Worm (Caenorhabditis elegans): Measurements from ENCODE around the gene C43F9.4.

The C43F9.4 gene

ce11 chrIV:10565282-10565681 is 23.7 kb downstream of the C43F9.4 start:
- TF ChIP-seq crh-2 (tag; optimal IDR thresholded peaks at IDR 0.05) = no peak
- TF ChIP-seq nhr-10 (tag; optimal IDR thresholded peaks at IDR 0.05) = no peak
- TF ChIP-seq lin-39 (tag; optimal IDR thresholded peaks at IDR 0.05) = no peak
- no peak for TF ChIP-seq nhr-237 (tag; optimal IDR thresholded peaks at IDR 0.05)
- no peak for TF ChIP-seq nhr-11 (tag; optimal IDR thresholded peaks at IDR 0.05)
- no peak for TF ChIP-seq lin-11 (tag; optimal IDR thresholded peaks at IDR 0.05)
- no peak for TF ChIP-seq zag-1 (tag; optimal IDR thresholded peaks at IDR 0.05)
- no peak for TF ChIP-seq nhr-23 (tag; optimal IDR thresholded peaks at IDR 0.05)
- no peak for TF ChIP-seq ztf-4 (tag; optimal IDR thresholded peaks at IDR 0.05)
- TF ChIP-seq dmd-4 (tag; optimal IDR thresholded peaks at IDR 0.05) = no peak
- no peak for TF ChIP-seq elt-1 (tag; optimal IDR thresholded peaks at IDR 0.05)

ce11 chrIV:10564613-10565012 is 24.4 kb downstream of the C43F9.4 start:
- TF ChIP-seq elt-3 (tag; optimal IDR thresholded peaks at IDR 0.05) = no peak
- TF ChIP-seq sem-4 (tag; optimal IDR thresholded peaks at IDR 0.05) = no peak
- TF ChIP-seq skn-1 (tag; optimal IDR thresholded peaks at IDR 0.05) = no peak
- no peak for TF ChIP-seq sma-3 (GFP tag; optimal IDR thresholded peaks at IDR 0.05)
- no peak for TF ChIP-seq elt-1 (tag; optimal IDR thresholded peaks at IDR 0.05)
- no peak for TF ChIP-seq nhr-11 (tag; optimal IDR thresholded peaks at IDR 0.05)
- TF ChIP-seq ama-1 (optimal IDR thresholded peaks at IDR 0.05) = no peak

- no peak for TF ChIP-seq gmeb-1 (tag; optimal IDR thresholded peaks at IDR 0.05)
- peak; percentile 5 for TF ChIP-seq unc-55 (GFP tag; optimal IDR thresholded peaks at IDR 0.05)
Observed at ce11 chrIV:10561605-10562004, 27.4 kb downstream of the C43F9.4 start, which contains the start of gene him-8. Gene him-8, plus strand, starts transcription at chrIV:10561905.

- TF ChIP-seq nhr-25 (tag; optimal IDR thresholded peaks at IDR 0.05) (no peak), nhr-237 (tag; optimal IDR thresholded peaks at IDR 0.05) (no peak), unc-55 (GFP tag; optimal IDR thresholded peaks at IDR 0.05) (no peak), ztf-1 (GFP tag; conservative IDR thresholded peaks at IDR 0.05) (no peak), zag-1 (tag; optimal IDR thresholded peaks at IDR 0.05) (no peak), fos-1 (tag; optimal IDR thresholded peaks at IDR 0.05) (no peak)
Observed at ce11 chrIV:10558415-10558814, 30.6 kb downstream of the C43F9.4 start, which contains the start of gene zim-3. Gene zim-3, plus strand, starts transcription at chrIV:10558715.

- TF ChIP-seq ceh-16 (tag; optimal IDR thresholded peaks at IDR 0.05) (no peak), nhr-6 (tag; optimal IDR thresholded peaks at IDR 0.05) (no peak), ZK546.5 (tag; optimal IDR thresholded peaks at IDR 0.05) (no peak), unc-39 (tag; optimal IDR thresholded peaks at IDR 0.05) (no peak), peb-1 (tag; optimal IDR thresholded peaks at IDR 0.05) (no peak), ama-1 (optimal IDR thresholded peaks at IDR 0.05) (no peak), alr-1 (tag; optimal IDR thresholded peaks at IDR 0.05) (no peak), aly-2 (tag; optimal IDR thresholded peaks at IDR 0.05) (no peak), sma-3 (GFP tag; optimal IDR thresholded peaks at IDR 0.05) (no peak), R02D3.7 (tag; optimal IDR thresholded peaks at IDR 0.05) (no peak), lin-39 (tag; optimal IDR thresholded peaks at IDR 0.05) (no peak), unc-62 (GFP tag; optimal IDR thresholded peaks at IDR 0.05) (no peak), mbf-1 (tag; optimal IDR thresholded peaks at IDR 0.05) (no peak), crh-2 (tag; optimal IDR thresholded peaks at IDR 0.05) (no peak), ceh-82 (tag; optimal IDR thresholded peaks at IDR 0.05) (no peak)
Observed at ce11 chrIV:10554947-10555346, 34.0 kb downstream of the C43F9.4 start, which contains the start of gene zim-2. Gene zim-2, plus strand, starts transcription at chrIV:10555247.

- TF ChIP-seq peb-1 (tag; optimal IDR thresholded peaks at IDR 0.05) (no peak), nhr-77 (tag; optimal IDR thresholded peaks at IDR 0.05) (no peak), ztf-1 (GFP tag; conservative IDR thresholded peaks at IDR 0.05) (no peak), unc-62 (GFP tag; optimal IDR thresholded peaks at IDR 0.05) (no peak), blmp-1 (tag; optimal IDR thresholded peaks at IDR 0.05; ENCODE audit: insufficient read depth) (no peak), elt-1 (tag; optimal IDR thresholded peaks at IDR 0.05) (no peak), lin-13 (GFP tag; optimal IDR thresholded peaks at IDR 0.05) (no peak), unc-55 (GFP tag; optimal IDR thresholded peaks at IDR 0.05) (no peak), ztf-11 (tag; optimal IDR thresholded peaks at IDR 0.05) (no peak), nhr-12 (tag; optimal IDR thresholded peaks at IDR 0.05) (no peak), snpc-4 (tag; optimal IDR thresholded peaks at IDR 0.05) (no peak), crh-2 (tag; optimal IDR thresholded peaks at IDR 0.05) (no peak), ama-1 (optimal IDR thresholded peaks at IDR 0.05) (no peak), sem-4 (tag; optimal IDR thresholded peaks at IDR 0.05) (no peak), mab-5 (tag; optimal IDR thresholded peaks at IDR 0.05) (no peak), Y55F3AM.14 (GFP tag; optimal IDR thresholded peaks at IDR 0.05) (no peak), unc-39 (tag; optimal IDR thresholded peaks at IDR 0.05) (no peak)
Observed at ce11 chrIV:10546589-10547136, 42.3 kb downstream of the C43F9.4 start, which contains the start of gene zim-1. Gene zim-1, plus strand, starts transcription at chrIV:10547086.
